Worm (Caenorhabditis elegans): ENCODE results near the gene lron-14.

lron-14 gene

ce11 chrIV:9514132-9514531 is 52.3 kb downstream of the lron-14 start:
- TF ChIP-seq nhr-71 (tag; optimal IDR thresholded peaks at IDR 0.05) (peak; percentile 11), elt-2 (tag; optimal IDR thresholded peaks at IDR 0.05) (peak; percentile 47), pax-3 (tag; optimal IDR thresholded peaks at IDR 0.05) (no peak), irx-1 (tag; optimal IDR thresholded peaks at IDR 0.05) (no peak), nhr-85 (tag) (peak; percentile 44), nhr-47 (tag; optimal IDR thresholded peaks at IDR 0.05) (no peak), skn-1 (tag; optimal IDR thresholded peaks at IDR 0.05) (peak; percentile 54), unc-30 (tag; optimal IDR thresholded peaks at IDR 0.05) (no peak), elt-3 (tag; optimal IDR thresholded peaks at IDR 0.05) (no peak)

ce11 chrIV:9513360-9513777 is 53.0 kb downstream of the lron-14 start:
- TF ChIP-seq efl-1 (optimal IDR thresholded peaks at IDR 0.05) (peak; percentile 49 to 59), efl-1 (GFP tag; optimal IDR thresholded peaks at IDR 0.05 in 1 of 2) (peak; percentile 51 to 95), fos-1 (tag; optimal IDR thresholded peaks at IDR 0.05) (no peak), xbp-1 (tag; optimal IDR thresholded peaks at IDR 0.05) (peak; percentile 34), lin-15B (tag; optimal IDR thresholded peaks at IDR 0.05) (no peak), fkh-8 (tag; optimal IDR thresholded peaks at IDR 0.05) (no peak), lsy-2 (tag; optimal IDR thresholded peaks at IDR 0.05) (peak; percentile 48 to 63), lin-35 (GFP tag; optimal IDR thresholded peaks at IDR 0.05) (peak; percentile 33 to 71), mdl-1 (tag; optimal IDR thresholded peaks at IDR 0.05) (peak in 1 of 2 experiments; percentile 72), sup-37 (GFP tag; optimal IDR thresholded peaks at IDR 0.05) (no peak), mab-9 (GFP tag; IDR thresholded peaks at IDR 0.05) (no peak), nhr-76 (tag; optimal IDR thresholded peaks at IDR 0.05) (no peak), nhr-12 (tag; optimal IDR thresholded peaks at IDR 0.05) (no peak), blmp-1 (tag; optimal IDR thresholded peaks at IDR 0.05) (peak; percentile 100), nhr-90 (tag; optimal IDR thresholded peaks at IDR 0.05; ENCODE audit: poor library complexity) (peak; percentile 45), irx-1 (tag; optimal IDR thresholded peaks at IDR 0.05) (no peak), egl-13 (tag; optimal IDR thresholded peaks at IDR 0.05) (no peak), dpl-1 (GFP tag; optimal IDR thresholded peaks at IDR 0.05) (peak in 2 of 3 experiments; percentile 33 to 37), nhr-20 (tag; optimal IDR thresholded peaks at IDR 0.05) (peak; percentile 77), pax-3 (tag; optimal IDR thresholded peaks at IDR 0.05) (no peak), zip-4 (GFP tag; optimal IDR thresholded peaks at IDR 0.05) (no peak), isw-1 (GFP tag; IDR thresholded peaks at IDR 0.05) (peak; percentile 18; the same call in 1 of the 2 replicates), C16A3.4 (tag; optimal IDR thresholded peaks at IDR 0.05) (peak; percentile 41), mep-1 (tag; optimal IDR thresholded peaks at IDR 0.05) (peak; percentile 72), lin-14 (GFP tag; optimal IDR thresholded peaks at IDR 0.05) (peak; percentile 58), mef-2 (tag; optimal IDR thresholded peaks at IDR 0.05) (no peak), lin-13 (GFP tag; optimal IDR thresholded peaks at IDR 0.05) (no peak), F16B12.6 (tag; optimal IDR thresholded peaks at IDR 0.05) (peak; percentile 82), nhr-71 (tag; optimal IDR thresholded peaks at IDR 0.05) (peak; percentile 60), C34B4.2 (tag; optimal IDR thresholded peaks at IDR 0.05) (no peak), efl-3 (GFP tag; optimal IDR thresholded peaks at IDR 0.05) (no peak), snpc-4 (tag; optimal IDR thresholded peaks at IDR 0.05) (peak; percentile 89), lir-3 (tag; optimal IDR thresholded peaks at IDR 0.05; ENCODE audit: poor library complexity) (peak; percentile 36), elt-2 (tag; optimal IDR thresholded peaks at IDR 0.05) (peak; percentile 77), swsn-7 (tag; optimal IDR thresholded peaks at IDR 0.05) (peak; percentile 44), snu-23 (GFP tag; optimal IDR thresholded peaks at IDR 0.05) (peak; percentile 57), sox-4 (tag; optimal IDR thresholded peaks at IDR 0.05) (no peak), ceh-90 (tag; optimal IDR thresholded peaks at IDR 0.05) (no peak), nhr-47 (tag; optimal IDR thresholded peaks at IDR 0.05) (peak; percentile 40), elt-3 (tag; optimal IDR thresholded peaks at IDR 0.05) (peak in 1 of 6 experiments; percentile 51), grh-1 (GFP tag; IDR thresholded peaks at IDR 0.05) (peak; percentile 41; the same call in 1 of the 2 replicates), nhr-28 (tag; optimal IDR thresholded peaks at IDR 0.05) (no peak), ztf-4 (tag; optimal IDR thresholded peaks at IDR 0.05) (peak; percentile 15), jun-1 (tag; optimal IDR thresholded peaks at IDR 0.05) (peak; percentile 35), tbx-2 (tag; optimal IDR thresholded peaks at IDR 0.05) (peak; percentile 15), ama-1 (optimal IDR thresholded peaks at IDR 0.05) (peak; percentile 49), rnt-1 (tag; optimal IDR thresholded peaks at IDR 0.05) (peak; percentile 33), nhr-85 (tag) (peak; percentile 79), ceh-82 (tag; optimal IDR thresholded peaks at IDR 0.05) (no peak)
